Fruit fly (Drosophila melanogaster): ENCODE results near the gene Gba1b.

Gba1b gene

dm6 chr3R:23723381-23724034 lies 18.9 kb downstream of the Gba1b start (continued):
- TF ChIP-seq zfh2 (GFP tag; optimal IDR thresholded peaks at IDR 0.05) (no peak), tin (GFP tag; optimal IDR thresholded peaks at IDR 0.05) (no peak), CG4854 (GFP tag; optimal IDR thresholded peaks at IDR 0.05) (peak; percentile 37), bsh (GFP tag; optimal IDR thresholded peaks at IDR 0.05) (peak in 1 of 2 experiments; percentile 44), CG10366 (GFP tag; IDR thresholded peaks at IDR 0.05) (no peak), CG9817 (tag; optimal IDR thresholded peaks at IDR 0.05) (peak; percentile 7), zf30C (GFP tag; optimal IDR thresholded peaks at IDR 0.05) (no peak), ERR (GFP tag; optimal IDR thresholded peaks at IDR 0.05) (no peak), CG5953 (GFP tag; IDR thresholded peaks at IDR 0.05) (peak; percentile 54; the same call in 1 of the 2 replicates), mam (GFP tag; optimal IDR thresholded peaks at IDR 0.05) (no peak), Nf-YA (GFP tag; IDR thresholded peaks at IDR 0.05) (peak; percentile 86), CG17612 (GFP tag; IDR thresholded peaks at IDR 0.05) (no peak), knrl (GFP tag; IDR thresholded peaks at IDR 0.05; ENCODE audit: partially characterized antibody) (no peak), ab (GFP tag; optimal IDR thresholded peaks at IDR 0.05) (no peak), Spps (tag; optimal IDR thresholded peaks at IDR 0.05) (no peak), trem (tag; optimal IDR thresholded peaks at IDR 0.05) (peak; percentile 9), CG3407 (GFP tag; optimal IDR thresholded peaks at IDR 0.05) (peak; percentile 75), Doc3 (GFP tag; IDR thresholded peaks at IDR 0.05; ENCODE audit: partially characterized antibody) (no peak), CG12744 (GFP tag; optimal IDR thresholded peaks at IDR 0.05) (no peak), shn (GFP tag; optimal IDR thresholded peaks at IDR 0.05) (no peak), unpg (GFP tag; optimal IDR thresholded peaks at IDR 0.05) (no peak), run (tag; optimal IDR thresholded peaks at IDR 0.05) (peak; percentile 43), B-H1 (GFP tag; IDR thresholded peaks at IDR 0.05) (no peak), Mad (GFP tag; optimal IDR thresholded peaks at IDR 0.05) (no peak), CG10462 (GFP tag; optimal IDR thresholded peaks at IDR 0.05) (peak; percentile 21), nerfin-2 (GFP tag; IDR thresholded peaks at IDR 0.05; ENCODE audit: partially characterized antibody) (no peak), mld (GFP tag; IDR thresholded peaks at IDR 0.05; ENCODE audit: partially characterized antibody) (no peak), Max (GFP tag; optimal IDR thresholded peaks at IDR 0.05) (peak; percentile 10), CG5180 (GFP tag; optimal IDR thresholded peaks at IDR 0.05) (peak; percentile 78), CG14710 (tag; optimal IDR thresholded peaks at IDR 0.05) (peak; percentile 20), Meics (GFP tag; optimal IDR thresholded peaks at IDR 0.05) (peak; percentile 68), CG17328 (GFP tag; IDR thresholded peaks at IDR 0.05) (peak; percentile 38; the same call in 1 of the 2 replicates), crol (GFP tag; IDR thresholded peaks at IDR 0.05) (0 out of 2 replicates have a peak, but pooled peaks have one; percentile 3), CG3995 (GFP tag; optimal IDR thresholded peaks at IDR 0.05) (no peak), CG16779 (GFP tag; IDR thresholded peaks at IDR 0.05) (no peak), CG13296 (GFP tag; optimal IDR thresholded peaks at IDR 0.05) (peak; percentile 71), CG4424 (GFP tag; optimal IDR thresholded peaks at IDR 0.05) (peak; percentile 70), kah (GFP tag; optimal IDR thresholded peaks at IDR 0.05) (peak; percentile 31), pzg (GFP tag; optimal IDR thresholded peaks at IDR 0.05) (no peak), Poxn (GFP tag; IDR thresholded peaks at IDR 0.05) (no peak), abd-A (tag; optimal IDR thresholded peaks at IDR 0.05) (no peak), cas (GFP tag; IDR thresholded peaks at IDR 0.05) (no peak), CG18011 (GFP tag; optimal IDR thresholded peaks at IDR 0.05) (no peak), Sin3A (optimal IDR thresholded peaks at IDR 0.05) (no peak), CG8290 (GFP tag; optimal IDR thresholded peaks at IDR 0.05) (peak; percentile 37), CG8290 (tag; optimal IDR thresholded peaks at IDR 0.05) (peak in 1 of 2 experiments; percentile 51), NC2α (GFP tag; optimal IDR thresholded peaks at IDR 0.05) (no peak), zen2 (GFP tag; IDR thresholded peaks at IDR 0.05; ENCODE audit: partially characterized antibody) (no peak), CG18262 (tag; optimal IDR thresholded peaks at IDR 0.05) (peak; percentile 9), BtbVII (GFP tag; optimal IDR thresholded peaks at IDR 0.05) (no peak), sisA (GFP tag; IDR thresholded peaks at IDR 0.05) (no peak)
